Worm (Caenorhabditis elegans): ENCODE results near the gene C43F9.11.

The C43F9.11 gene

DNA sequence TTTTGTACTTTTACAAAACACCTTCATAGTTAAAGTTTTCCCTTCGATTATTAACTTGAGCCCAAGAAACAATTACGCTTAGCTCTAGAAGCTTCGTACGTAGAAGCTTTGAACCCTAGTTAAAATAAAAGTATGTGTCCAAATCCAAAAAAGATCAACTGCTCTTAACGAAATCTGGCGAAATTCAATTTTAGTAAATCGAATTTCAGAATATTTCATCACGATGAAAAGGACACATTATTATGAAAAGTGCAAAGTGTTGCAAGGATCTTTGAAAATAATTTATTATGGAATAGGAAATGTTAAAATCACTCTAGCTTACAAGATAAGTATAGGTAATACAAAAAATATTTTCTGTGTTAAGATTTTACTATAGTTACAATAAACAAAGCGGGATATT is 31.3 kb upstream of the C43F9.11 start:
- no peak for TF ChIP-seq swsn-7 (tag; optimal IDR thresholded peaks at IDR 0.05)
- TF ChIP-seq lin-14 (GFP tag; optimal IDR thresholded peaks at IDR 0.05), result peak; percentile 45
- peak; percentile 28 for TF ChIP-seq ces-1 (GFP tag; optimal IDR thresholded peaks at IDR 0.05)
- TF ChIP-seq fkh-10 (GFP tag; optimal IDR thresholded peaks at IDR 0.05), result peak; percentile 83

DNA sequence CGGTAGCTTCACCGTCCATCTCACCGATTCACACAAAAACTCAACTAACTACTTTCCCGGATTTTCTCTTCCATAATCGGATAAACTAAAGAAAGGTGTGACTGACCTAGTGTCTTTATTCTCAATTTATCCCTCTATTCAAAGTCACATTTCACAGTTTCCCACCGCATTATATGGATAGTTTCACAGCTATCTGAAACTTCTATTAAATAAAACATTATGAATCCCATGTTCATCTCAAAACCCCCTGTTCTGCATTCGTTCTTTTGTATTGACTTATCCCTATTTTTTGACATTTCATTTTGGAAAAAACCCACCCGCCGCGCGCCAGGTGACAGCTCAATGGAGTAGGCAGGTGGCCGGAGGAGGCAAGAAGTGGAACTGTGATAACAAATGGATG is 28.8 kb upstream of the C43F9.11 start:
- no peak for TF ChIP-seq nhr-28 (tag; optimal IDR thresholded peaks at IDR 0.05)
- peak; percentile 8 for TF ChIP-seq blmp-1 (tag; optimal IDR thresholded peaks at IDR 0.05)
- peak; percentile 35 for TF ChIP-seq lin-14 (GFP tag; optimal IDR thresholded peaks at IDR 0.05)

DNA sequence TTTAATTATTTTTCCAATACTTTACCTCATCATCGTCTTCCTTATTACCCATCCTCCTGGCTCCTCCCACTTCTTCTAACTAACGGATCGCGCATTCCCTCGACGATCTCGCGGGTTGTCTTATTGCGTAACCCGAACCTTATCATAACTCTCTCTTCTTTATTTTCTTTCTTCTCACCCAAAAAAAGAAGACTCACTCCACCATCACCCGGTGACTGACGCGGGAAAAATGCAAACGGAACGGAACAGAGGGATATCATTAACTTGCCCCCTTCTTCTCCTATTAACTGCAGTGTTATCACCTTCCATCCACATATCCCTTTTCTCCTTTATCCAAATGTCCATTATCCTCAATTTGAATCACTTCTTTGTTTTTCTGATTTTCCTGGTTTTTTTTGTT is 26.5 kb upstream of the C43F9.11 start:
- no peak for TF ChIP-seq nhr-12 (tag; optimal IDR thresholded peaks at IDR 0.05)
- no peak for TF ChIP-seq C34B4.2 (tag; optimal IDR thresholded peaks at IDR 0.05)
- TF ChIP-seq lin-14 (GFP tag; optimal IDR thresholded peaks at IDR 0.05), result peak; percentile 13
- TF ChIP-seq tbx-2 (tag; optimal IDR thresholded peaks at IDR 0.05), result no peak
- TF ChIP-seq blmp-1 (tag; optimal IDR thresholded peaks at IDR 0.05), result peak; percentile 94
- no peak for TF ChIP-seq pax-3 (tag; optimal IDR thresholded peaks at IDR 0.05)

- TF ChIP-seq rnt-1 (tag; optimal IDR thresholded peaks at IDR 0.05) (no peak), blmp-1 (tag; optimal IDR thresholded peaks at IDR 0.05) (peak; percentile 15), lir-3 (tag; optimal IDR thresholded peaks at IDR 0.05; ENCODE audit: poor library complexity) (no peak), elt-3 (tag; optimal IDR thresholded peaks at IDR 0.05) (no peak), zag-1 (tag; optimal IDR thresholded peaks at IDR 0.05) (no peak), nhr-12 (tag; optimal IDR thresholded peaks at IDR 0.05) (no peak), fos-1 (tag; optimal IDR thresholded peaks at IDR 0.05) (no peak), alr-1 (tag; optimal IDR thresholded peaks at IDR 0.05; ENCODE audit: borderline replicate concordance) (no peak), ceh-82 (tag; optimal IDR thresholded peaks at IDR 0.05) (no peak), C16A3.4 (tag; optimal IDR thresholded peaks at IDR 0.05) (no peak), irx-1 (tag; optimal IDR thresholded peaks at IDR 0.05) (no peak), efl-1 (optimal IDR thresholded peaks at IDR 0.05) (no peak), efl-1 (GFP tag; optimal IDR thresholded peaks at IDR 0.05 in 1 of 2) (peak in 1 of 2 experiments; percentile 81), ztf-11 (tag; optimal IDR thresholded peaks at IDR 0.05) (no peak), C04F5.9 (tag; optimal IDR thresholded peaks at IDR 0.05) (no peak), lin-39 (tag; optimal IDR thresholded peaks at IDR 0.05) (no peak), mep-1 (tag; optimal IDR thresholded peaks at IDR 0.05) (no peak), efl-3 (GFP tag; optimal IDR thresholded peaks at IDR 0.05) (no peak), dpl-1 (GFP tag; optimal IDR thresholded peaks at IDR 0.05) (no peak)
Observed at ce11 chrIV:10571020-10571419, 25.6 kb upstream of the C43F9.11 start.

DNA sequence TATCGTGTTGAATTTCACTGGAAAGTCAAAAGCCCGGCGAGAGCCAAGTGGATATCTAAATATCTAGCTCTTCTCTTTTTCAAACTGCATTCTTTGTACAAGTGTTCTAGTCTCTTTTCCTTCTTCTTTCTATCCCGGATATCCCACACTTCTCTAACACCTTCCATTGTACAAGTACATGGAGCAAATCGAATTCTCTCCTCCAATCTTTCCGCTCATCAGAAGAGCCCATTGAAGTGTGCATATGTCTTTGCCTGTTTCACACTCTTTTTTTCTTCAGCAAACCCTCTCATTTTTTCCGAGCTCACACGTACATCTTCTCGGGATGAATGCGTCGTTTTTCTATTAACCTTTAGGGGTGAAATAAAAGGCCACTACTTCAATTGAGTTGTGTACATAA is 23.1 kb upstream of the C43F9.11 start:
- TF ChIP-seq lin-14 (GFP tag; optimal IDR thresholded peaks at IDR 0.05) (peak; percentile 42), lir-3 (tag; optimal IDR thresholded peaks at IDR 0.05; ENCODE audit: poor library complexity) (no peak), pqm-1 (tag; optimal IDR thresholded peaks at IDR 0.05) (no peak), snu-23 (GFP tag; optimal IDR thresholded peaks at IDR 0.05) (no peak), ces-1 (GFP tag; optimal IDR thresholded peaks at IDR 0.05) (no peak), nhr-76 (tag; optimal IDR thresholded peaks at IDR 0.05) (no peak), lin-39 (tag; optimal IDR thresholded peaks at IDR 0.05) (no peak)

DNA sequence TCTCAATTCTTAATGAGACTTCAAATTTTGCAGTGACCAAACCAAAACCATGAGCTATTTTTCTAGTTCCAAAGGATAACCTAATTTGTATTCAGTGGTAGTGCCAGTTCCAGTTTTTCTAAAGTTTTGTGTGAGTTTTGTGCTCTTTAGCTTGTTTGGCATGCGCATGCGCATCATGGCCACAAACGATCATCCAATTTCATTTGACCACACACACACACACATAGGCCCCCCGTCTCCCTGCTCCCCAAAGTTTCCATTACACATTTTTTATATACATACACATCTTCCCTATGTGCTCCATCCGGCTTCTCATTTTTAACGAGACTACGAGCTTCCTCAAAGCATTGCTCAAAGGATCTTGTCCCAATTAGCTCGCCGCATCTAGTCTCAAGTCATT is 22.1 kb upstream of the C43F9.11 start:
- no peak for TF ChIP-seq xbp-1 (tag; optimal IDR thresholded peaks at IDR 0.05)
- peak; percentile 46 for TF ChIP-seq dsc-1 (tag; optimal IDR thresholded peaks at IDR 0.05)
- peak; percentile 52 for TF ChIP-seq lin-14 (GFP tag; optimal IDR thresholded peaks at IDR 0.05)

All from whole organism, L1 larva.